Worm (Caenorhabditis elegans): ENCODE measurements around the gene srab-8.

The srab-8 gene

DNA sequence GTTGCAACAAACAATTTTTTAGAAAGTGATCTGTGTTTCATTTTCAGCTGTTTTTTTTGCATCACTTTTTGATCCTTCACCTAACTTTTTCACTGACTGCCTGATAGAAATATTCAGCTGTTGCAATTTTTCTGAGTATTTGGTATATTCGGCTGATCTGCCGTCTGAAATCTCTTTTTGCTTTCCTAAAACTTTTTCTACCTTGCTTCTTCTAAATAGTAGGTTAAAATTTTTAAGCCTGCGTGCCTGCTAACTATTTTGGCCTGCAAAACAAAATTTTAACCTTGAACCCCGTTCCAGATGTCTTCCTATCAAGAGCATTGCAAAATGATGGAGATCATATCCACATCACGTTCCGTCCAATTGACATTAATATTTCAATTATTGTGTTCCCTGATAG lies at the start of gene srab-8:
srab-8 (plus strand) TSS at position 301 of the 400 bp plus-strand sequence.
- TF ChIP-seq egl-44 (GFP tag; IDR thresholded peaks at IDR 0.05) = no peak
- no peak for TF ChIP-seq K11D2.4 (GFP tag; IDR thresholded peaks at IDR 0.05)
- no peak for TF ChIP-seq ekl-4 (GFP tag; IDR thresholded peaks at IDR 0.05)
- TF ChIP-seq madf-6 (GFP tag; IDR thresholded peaks at IDR 0.05) = no peak
- no peak for TF ChIP-seq cebp-1 (GFP tag; IDR thresholded peaks at IDR 0.05)
- no peak for TF ChIP-seq cebp-1 (tag; optimal IDR thresholded peaks at IDR 0.05)
- TF ChIP-seq sdz-38 (tag; optimal IDR thresholded peaks at IDR 0.05) = no peak
- no peak for TF ChIP-seq sptf-2 (GFP tag; optimal IDR thresholded peaks at IDR 0.05)
- TF ChIP-seq nfyb-1 (GFP tag; IDR thresholded peaks at IDR 0.05) = no peak
- TF ChIP-seq mxl-1 (tag; optimal IDR thresholded peaks at IDR 0.05) = no peak
- TF ChIP-seq ets-4 (GFP tag; optimal IDR thresholded peaks at IDR 0.05) = no peak
- no peak for TF ChIP-seq lsl-1 (GFP tag; optimal IDR thresholded peaks at IDR 0.05)
- no peak for TF ChIP-seq nfya-2 (GFP tag; IDR thresholded peaks at IDR 0.05)
- TF ChIP-seq let-526 (GFP tag; IDR thresholded peaks at IDR 0.05) = no peak
- TF ChIP-seq snpc-3.4 (tag; optimal IDR thresholded peaks at IDR 0.05) = no peak
- no peak for TF ChIP-seq F57A8.1 (GFP tag; optimal IDR thresholded peaks at IDR 0.05)
- TF ChIP-seq lin-54 (GFP tag; optimal IDR thresholded peaks at IDR 0.05) = no peak
- TF ChIP-seq hlh-12 (tag; optimal IDR thresholded peaks at IDR 0.05) = no peak
- TF ChIP-seq bed-1 (GFP tag; IDR thresholded peaks at IDR 0.05) = no peak
- TF ChIP-seq gei-17 (GFP tag; optimal IDR thresholded peaks at IDR 0.05) = no peak
- TF ChIP-seq nhr-27 (tag; optimal IDR thresholded peaks at IDR 0.05) = no peak

DNA sequence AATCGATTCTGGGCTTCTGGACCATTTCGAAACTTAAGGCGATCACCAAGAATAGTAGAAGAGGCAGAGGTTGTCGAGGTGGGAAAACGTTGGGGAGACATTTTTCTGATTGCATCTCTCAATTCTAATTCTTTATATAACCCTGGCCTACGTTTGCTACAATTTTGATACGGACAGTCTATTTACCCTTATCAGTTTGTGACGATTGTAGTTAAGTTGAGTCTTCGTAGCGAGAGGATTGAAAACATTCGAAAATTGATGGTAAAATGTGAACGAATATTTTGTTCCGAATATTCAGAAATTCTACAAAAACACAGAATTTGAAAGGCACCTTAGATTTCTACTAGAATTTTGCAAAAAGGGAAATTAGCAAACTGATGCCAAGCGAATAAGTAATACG lies 48.6 kb upstream of the srab-8 start, which contains the start of gene Y73C8C.10:
Y73C8C.10 (minus strand) TSS at position 101 of the 400 bp plus-strand sequence.
- TF ChIP-seq B0035.1 (tag; optimal IDR thresholded peaks at IDR 0.05) (no peak), egl-44 (GFP tag; IDR thresholded peaks at IDR 0.05) (no peak), madf-3 (GFP tag; IDR thresholded peaks at IDR 0.05) (no peak), ceh-100 (GFP tag; IDR thresholded peaks at IDR 0.05) (no peak), B0261.1 (tag; optimal IDR thresholded peaks at IDR 0.05) (no peak), hrde-1 (tag; optimal IDR thresholded peaks at IDR 0.05; ENCODE audit: borderline replicate concordance) (no peak), let-526 (GFP tag; IDR thresholded peaks at IDR 0.05) (no peak), nhr-120 (GFP tag; IDR thresholded peaks at IDR 0.05) (no peak), F33H1.4 (GFP tag; IDR thresholded peaks at IDR 0.05) (no peak)

DNA sequence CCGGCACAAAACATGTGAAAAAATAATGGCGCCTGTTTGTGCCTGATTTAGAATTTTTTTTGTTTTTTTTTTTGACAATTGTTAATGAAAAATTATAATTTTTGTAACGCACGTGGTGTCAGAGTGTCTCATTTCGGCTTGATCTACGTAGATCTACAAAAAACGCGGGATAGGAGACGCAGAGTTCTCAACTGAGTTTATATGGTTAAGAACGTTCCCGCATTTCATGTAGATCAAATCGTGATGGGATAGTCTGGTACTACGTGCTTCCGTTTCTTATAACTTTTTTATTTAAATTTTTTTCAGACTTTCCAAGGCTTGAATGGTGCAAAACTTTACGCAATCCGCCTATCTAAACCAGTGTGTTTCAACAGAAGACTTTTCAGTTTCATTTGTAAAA lies 47.5 kb upstream of the srab-8 start, which contains the start of gene tat-6:
tat-6 (plus strand) TSS at position 301 of the 400 bp plus-strand sequence.
- TF ChIP-seq C06A6.2 (GFP tag; conservative IDR thresholded peaks at IDR 0.05) = no peak

ce11 chrV:3132116-3132515 lies 44.1 kb upstream of the srab-8 start:
- no peak for TF ChIP-seq F57A8.1 (GFP tag; optimal IDR thresholded peaks at IDR 0.05)
- no peak for TF ChIP-seq C17E4.6 (GFP tag; IDR thresholded peaks at IDR 0.05)
- TF ChIP-seq F10E7.11 (tag; optimal IDR thresholded peaks at IDR 0.05) = peak; percentile 38
- TF ChIP-seq sea-2 (GFP tag; IDR thresholded peaks at IDR 0.05) = peak; percentile 45; the same call in 1 of the 2 replicates
- TF ChIP-seq zfh-2 (GFP tag; conservative IDR thresholded peaks at IDR 0.05) = peak; percentile 97
- 0 out of 2 replicates have a peak, but pooled peaks have one; percentile 47 for TF ChIP-seq lin-26 (GFP tag; IDR thresholded peaks at IDR 0.05)
- TF ChIP-seq let-526 (GFP tag; IDR thresholded peaks at IDR 0.05) = no peak
- peak; percentile 13; the same call in 1 of the 2 replicates for TF ChIP-seq dox-1 (GFP tag; IDR thresholded peaks at IDR 0.05)
- no peak for TF ChIP-seq tlf-1 (GFP tag; optimal IDR thresholded peaks at IDR 0.05)
- TF ChIP-seq nfyb-1 (GFP tag; IDR thresholded peaks at IDR 0.05) = no peak
- no peak for TF ChIP-seq nhr-27 (tag; optimal IDR thresholded peaks at IDR 0.05)
- TF ChIP-seq ets-4 (GFP tag; optimal IDR thresholded peaks at IDR 0.05) = no peak
- no peak for TF ChIP-seq B0261.1 (tag; optimal IDR thresholded peaks at IDR 0.05)
- no peak for TF ChIP-seq F23B12.7 (tag; optimal IDR thresholded peaks at IDR 0.05; ENCODE audit: insufficient read depth)
- peak; percentile 22; the same call in 1 of the 2 replicates for TF ChIP-seq bed-2 (GFP tag; IDR thresholded peaks at IDR 0.05)
- TF ChIP-seq ztf-28 (GFP tag; IDR thresholded peaks at IDR 0.05) = 0 out of 2 replicates have a peak, but pooled peaks have one; percentile 17
- TF ChIP-seq die-1 (tag; optimal IDR thresholded peaks at IDR 0.05) = no peak
- peak; percentile 98 for TF ChIP-seq egrh-3 (GFP tag; IDR thresholded peaks at IDR 0.05)
- no peak for TF ChIP-seq xnd-1 (tag; optimal IDR thresholded peaks at IDR 0.05)
